Worm (Caenorhabditis elegans): ENCODE measurements around the gene C53C7.3.

ce11 chrX:13002322-13002721 lies 46.0 kb upstream of the C53C7.3 start:
- TF ChIP-seq him-1 (tag; optimal IDR thresholded peaks at IDR 0.05) (no peak), dao-5 (tag; optimal IDR thresholded peaks at IDR 0.05) (no peak)

Measured in whole organism, L4/young adult.